Fruit fly (Drosophila melanogaster) whole organism, embryonic: ENCODE results near the gene sowi.

Experiments used
- CG10321 ChIP-seq: fragments of 200-800 bp; sonication (Bioruptor generic); IDR thresholded peaks from 2 replicates; pipeline ENCODE4 v1.3.6; 2022; ENCODE audit warnings: missing biosample characterization, missing genetic modification characterization
- CG10979 ChIP-seq: fragments of 200-800 bp; sonication (Bioruptor generic); optimal IDR thresholded peaks from 2 replicates; lab custom pipeline; 2018; ENCODE audit warnings: missing biosample characterization, mild to moderate bottlenecking, missing genetic modification characterization, moderate library complexity
- CG11456 ChIP-seq: fragments of 200-800 bp; sonication (Bioruptor generic); IDR thresholded peaks from 3 replicates; pipeline ENCODE4 v1.3.6; 2022; ENCODE audit warnings: missing biosample characterization, missing genetic modification characterization
- CG12236 ChIP-seq: fragments of 200-800 bp; sonication (Bioruptor generic); optimal IDR thresholded peaks from 2 replicates; lab custom pipeline; 2016; ENCODE audit warnings: missing biosample characterization, missing genetic modification characterization
- CG12744 ChIP-seq: fragments of 200-800 bp; sonication (Bioruptor generic); optimal IDR thresholded peaks from 2 replicates; lab custom pipeline; 2016; ENCODE audit warnings: missing biosample characterization, missing genetic modification characterization
- CG14014 ChIP-seq: fragments of 200-800 bp; sonication (Bioruptor generic); IDR thresholded peaks from 2 replicates; pipeline ENCODE4 v1.3.6; 2022; ENCODE audit warnings: missing biosample characterization, missing genetic modification characterization
- CG14965 ChIP-seq: fragments of 200-800 bp; sonication (Bioruptor generic); optimal IDR thresholded peaks from 2 replicates; lab custom pipeline; 2016; ENCODE audit warnings: missing biosample characterization, missing genetic modification characterization, borderline replicate concordance
- CG15514 ChIP-seq: fragments of 200-800 bp; sonication (Bioruptor generic); optimal IDR thresholded peaks from 3 replicates; lab custom pipeline; 2017; ENCODE audit warnings: missing biosample characterization, missing genetic modification characterization, mild to moderate bottlenecking, moderate library complexity, missing genetic modification reagents
- CG16813 ChIP-seq: fragments of 200-800 bp; sonication (Bioruptor generic); IDR thresholded peaks from 3 replicates; pipeline ENCODE4 v1.3.6; 2022; ENCODE audit warnings: missing biosample characterization, missing genetic modification characterization; ENCODE audit not compliant: partially characterized antibody
- CG17385 ChIP-seq: fragments of 200-800 bp; sonication (Bioruptor generic); optimal IDR thresholded peaks from 3 replicates; lab custom pipeline; 2018; ENCODE audit warnings: missing biosample characterization, mild to moderate bottlenecking, missing genetic modification characterization
- CG17829 ChIP-seq: fragments of 200-800 bp; optimal IDR thresholded peaks from 2 replicates; lab custom pipeline; 2019; ENCODE audit warnings: missing biosample characterization, mild to moderate bottlenecking, missing genetic modification characterization, moderate library complexity
- CG18262 ChIP-seq: fragments of 200-800 bp; optimal IDR thresholded peaks from 3 replicates; lab custom pipeline; 2019; ENCODE audit warnings: missing biosample characterization, mild to moderate bottlenecking, missing genetic modification characterization, moderate library complexity
- CG2889 ChIP-seq: fragments of 200-800 bp; sonication (Bioruptor generic); IDR thresholded peaks from 3 replicates; pipeline ENCODE4 v1.3.6; 2022; ENCODE audit warnings: missing biosample characterization, missing genetic modification characterization
- CG6813 ChIP-seq: fragments of 200-800 bp; sonication (Bioruptor generic); optimal IDR thresholded peaks from 2 replicates; lab custom pipeline; 2017; ENCODE audit warnings: missing biosample characterization, missing genetic modification characterization, mild to moderate bottlenecking, moderate library complexity, missing genetic modification reagents
- CG9727 ChIP-seq: fragments of 200-800 bp; sonication (Bioruptor generic); optimal IDR thresholded peaks from 3 replicates; lab custom pipeline; 2017; ENCODE audit warnings: missing biosample characterization, mild to moderate bottlenecking, missing genetic modification characterization
- CG9932 ChIP-seq: fragments of 200-800 bp; sonication (Bioruptor generic); IDR thresholded peaks from 2 replicates; pipeline ENCODE4 v1.3.6; 2022; ENCODE audit warnings: missing biosample characterization, missing genetic modification characterization
- Dfd ChIP-seq, 2 experiments: fragments of >200 bp; optimal IDR thresholded peaks; 2 replicates each; lab custom pipeline; 2017; ENCODE audit warnings: missing biosample characterization in 2 of 2, missing genetic modification characterization in 2 of 2
- Ets97D ChIP-seq: fragments of 200-800 bp; sonication (Bioruptor generic); optimal IDR thresholded peaks from 3 replicates; lab custom pipeline; 2016; ENCODE audit warnings: missing biosample characterization, missing genetic modification characterization
- Hand ChIP-seq: fragments of 200-800 bp; sonication (Bioruptor generic); optimal IDR thresholded peaks from 2 replicates; lab custom pipeline; 2017; ENCODE audit warnings: mild to moderate bottlenecking, missing biosample characterization, missing genetic modification reagents, missing genetic modification characterization
- Hr39 ChIP-seq: fragments of >200 bp; optimal IDR thresholded peaks from 2 replicates; lab custom pipeline; 2017
- Med ChIP-seq: fragments of 200-800 bp; sonication (Bioruptor generic); peaks from one replicate; lab custom pipeline; 2016; ENCODE audit warnings: missing biosample characterization, missing genetic modification characterization, mild to moderate bottlenecking, inconsistent platforms, moderate library complexity
- NC2β ChIP-seq: fragments of 200-800 bp; sonication (Bioruptor generic); optimal IDR thresholded peaks from 2 replicates; lab custom pipeline; 2016; ENCODE audit warnings: missing biosample characterization, missing genetic modification characterization
- Nf-YA ChIP-seq: fragments of 200-800 bp; sonication (Bioruptor generic); IDR thresholded peaks from 2 replicates; pipeline ENCODE4 v1.3.6; 2022; ENCODE audit warnings: missing biosample characterization, missing genetic modification characterization
- Optix ChIP-seq: fragments of 200-800 bp; sonication (Bioruptor generic); IDR thresholded peaks from 3 replicates; pipeline ENCODE4 v1.3.6; 2022; ENCODE audit warnings: missing biosample characterization, missing genetic modification characterization
- Poxn ChIP-seq: fragments of 200-800 bp; sonication (Bioruptor generic); IDR thresholded peaks from 2 replicates; pipeline ENCODE4 v1.3.6; 2022; ENCODE audit warnings: missing biosample characterization, missing genetic modification characterization
- Sox102F ChIP-seq: fragments of 200-800 bp; sonication (Bioruptor generic); optimal IDR thresholded peaks from 2 replicates; lab custom pipeline; 2018; ENCODE audit warnings: missing biosample characterization, mild to moderate bottlenecking, missing genetic modification characterization, moderate library complexity
- Xbp1 ChIP-seq: fragments of 200-800 bp; sonication (Bioruptor generic); optimal IDR thresholded peaks from 3 replicates; lab custom pipeline; 2016; ENCODE audit warnings: missing biosample characterization, mild to moderate bottlenecking, missing genetic modification characterization
- Xrp1 ChIP-seq: fragments of 200-800 bp; sonication (Bioruptor generic); IDR thresholded peaks from 2 replicates; pipeline ENCODE4 v1.3.6; 2022; ENCODE audit warnings: missing biosample characterization, missing genetic modification characterization
- ac ChIP-seq: fragments of 200-800 bp; sonication (Bioruptor generic); optimal IDR thresholded peaks from 3 replicates; lab custom pipeline; 2017; ENCODE audit warnings: missing biosample characterization, mild to moderate bottlenecking, missing genetic modification characterization
- amos ChIP-seq: fragments of 200-800 bp; sonication (Bioruptor generic); IDR thresholded peaks from 2 replicates; pipeline ENCODE4 v1.3.6; 2022; ENCODE audit warnings: missing biosample characterization, missing genetic modification characterization; ENCODE audit not compliant: partially characterized antibody
- ato ChIP-seq: fragments of 200-800 bp; sonication (Bioruptor generic); IDR thresholded peaks from 2 replicates; pipeline ENCODE4 v1.3.6; 2022; ENCODE audit warnings: missing biosample characterization, missing genetic modification characterization; ENCODE audit not compliant: partially characterized antibody
- bcd ChIP-seq: fragments of 200-800 bp; sonication (Bioruptor generic); optimal IDR thresholded peaks from 2 replicates; lab custom pipeline; 2017; ENCODE audit warnings: missing biosample characterization, mild to moderate bottlenecking, missing genetic modification characterization
- chif ChIP-seq, 2 experiments: fragments of 200-800 bp; sonication (Bioruptor generic); optimal IDR thresholded peaks; 3 replicates each; lab custom pipeline; 2016; ENCODE audit warnings: missing biosample characterization in 2 of 2, missing genetic modification characterization in 2 of 2
- dmrt11E ChIP-seq: fragments of 200-800 bp; sonication (Bioruptor generic); optimal IDR thresholded peaks from 3 replicates; lab custom pipeline; 2018; ENCODE audit warnings: missing biosample characterization, mild to moderate bottlenecking, missing genetic modification characterization, moderate library complexity
- eve ChIP-seq, 2 experiments: fragments of >200 bp; optimal IDR thresholded peaks; 2 replicates each; lab custom pipeline; 2017; ENCODE audit warnings: missing biosample characterization in 2 of 2, missing genetic modification characterization in 2 of 2
- fd102C ChIP-seq: fragments of 200-800 bp; sonication (Bioruptor generic); optimal IDR thresholded peaks from 2 replicates; lab custom pipeline; 2018; ENCODE audit warnings: missing biosample characterization, mild to moderate bottlenecking, missing genetic modification characterization, moderate library complexity
- gem ChIP-seq: fragments of 200-800 bp; sonication (Bioruptor generic); optimal IDR thresholded peaks from 2 replicates; lab custom pipeline; 2019; ENCODE audit warnings: missing biosample characterization, mild to moderate bottlenecking, missing genetic modification characterization, moderate library complexity
- lola ChIP-seq, 3 experiments: fragments of >200 bp in 2 of 3; fragments of 200-800 bp in 1 of 3; sonication (Bioruptor generic) in 1 of 3; optimal IDR thresholded peaks; 2 replicates each; lab custom pipeline; 2017 to 2019; ENCODE audit warnings: missing biosample characterization in 3 of 3, missing genetic modification characterization in 3 of 3, mild to moderate bottlenecking in 1 of 3, moderate library complexity in 1 of 3
- p53 ChIP-seq: fragments of 200-800 bp; sonication (Bioruptor generic); optimal IDR thresholded peaks from 2 replicates; lab custom pipeline; 2016; ENCODE audit warnings: missing biosample characterization, missing genetic modification characterization
- prd ChIP-seq, 3 experiments: fragments of >200 bp in 2 of 3; fragments of 200-800 bp in 1 of 3; sonication (Bioruptor generic) in 1 of 3; optimal IDR thresholded peaks in 2 of 3; IDR thresholded peaks in 1 of 3; 2 replicates in 2 of 3; 3 replicates in 1 of 3; pipeline versions ENCODE4 v1.3.6 to Lab custom; 2017 to 2022; ENCODE audit warnings: missing biosample characterization in 1 of 3, missing genetic modification characterization in 1 of 3
- psq ChIP-seq: fragments of 200-800 bp; sonication (Bioruptor generic); optimal IDR thresholded peaks from 2 replicates; lab custom pipeline; 2017; ENCODE audit warnings: missing biosample characterization, missing genetic modification characterization
- row ChIP-seq: fragments of 200-800 bp; sonication (Bioruptor generic); IDR thresholded peaks from 3 replicates; pipeline ENCODE4 v1.3.6; 2022; ENCODE audit warnings: missing biosample characterization, missing genetic modification characterization
- sens ChIP-seq: fragments of 200-800 bp; sonication (Bioruptor generic); peaks from one replicate; lab custom pipeline; 2016; ENCODE audit warnings: missing biosample characterization, missing genetic modification characterization
- tap ChIP-seq: fragments of 200-800 bp; optimal IDR thresholded peaks from 3 replicates; lab custom pipeline; 2019; ENCODE audit warnings: missing biosample characterization, mild to moderate bottlenecking, missing genetic modification characterization, moderate library complexity
- tll ChIP-seq, 2 experiments: fragments of 200-800 bp in 1 of 2; fragments of >200 bp in 1 of 2; sonication (Bioruptor generic) in 1 of 2; optimal IDR thresholded peaks; 2 replicates each; lab custom pipeline; 2017 to 2019; ENCODE audit warnings: missing biosample characterization in 2 of 2, missing genetic modification characterization in 2 of 2, mild to moderate bottlenecking in 1 of 2, moderate library complexity in 1 of 2
- trem ChIP-seq: fragments of 200-800 bp; optimal IDR thresholded peaks from 3 replicates; lab custom pipeline; 2019; ENCODE audit warnings: missing biosample characterization, mild to moderate bottlenecking, missing genetic modification characterization, moderate library complexity
- vfl ChIP-seq: fragments of 200-800 bp; sonication (Bioruptor generic); optimal IDR thresholded peaks from 2 replicates; lab custom pipeline; 2016; ENCODE audit warnings: missing biosample characterization, missing genetic modification characterization
- zen ChIP-seq: fragments of 200-800 bp; sonication (Bioruptor generic); optimal IDR thresholded peaks from 3 replicates; lab custom pipeline; 2018; ENCODE audit warnings: missing biosample characterization, mild to moderate bottlenecking, missing genetic modification characterization, moderate library complexity

The sowi gene

DNA sequence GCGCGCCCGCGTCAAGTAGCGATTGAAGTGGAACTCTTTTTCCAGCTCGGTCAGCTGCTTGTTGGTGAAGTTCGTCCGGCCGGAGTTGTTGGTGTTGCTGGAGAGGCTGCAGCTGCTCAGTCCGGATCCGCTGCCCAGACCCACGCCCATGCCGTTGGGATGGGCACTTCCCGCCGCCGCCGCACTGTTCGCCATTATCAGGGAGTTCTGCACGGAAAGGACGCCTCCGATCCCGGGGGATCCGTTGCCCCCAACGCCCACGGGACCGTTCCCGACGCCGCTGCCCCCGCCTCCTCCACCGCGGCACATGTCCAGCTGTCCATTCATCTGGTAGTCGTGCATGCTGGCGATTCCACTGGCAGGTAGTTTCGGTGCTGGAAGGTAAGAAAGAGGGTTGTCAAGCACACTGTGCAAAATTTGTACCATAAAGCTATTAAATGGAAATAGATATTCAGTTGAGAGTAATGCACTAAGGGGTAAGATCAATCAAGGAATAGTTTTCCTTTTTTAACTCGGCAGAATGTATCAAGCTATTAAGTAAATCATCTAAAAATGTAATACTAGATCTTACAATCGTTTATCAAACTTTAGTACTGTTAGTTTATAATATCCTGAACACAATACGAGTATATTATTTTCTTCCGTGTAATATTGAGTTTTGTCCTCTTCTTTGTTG is 35.1 kb upstream of the sowi start (continued):
- no peak for TF ChIP-seq Poxn (GFP tag; lab: Robert Waterston, UW)
- TF ChIP-seq gem (tag; lab: Kevin White, UChicago) = no peak
- TF ChIP-seq eve (GFP tag; optimal IDR thresholded peaks at IDR 0.05; lab: Kevin White, UChicago) = peak in 1 of 2 experiments; percentile 27
- no peak for TF ChIP-seq p53
- 0 out of 2 replicates have a peak, but pooled peaks have one; percentile 37 for TF ChIP-seq CG9932 (GFP tag; lab: Robert Waterston, UW)
- TF ChIP-seq CG17385 = no peak
- no peak for TF ChIP-seq psq (GFP tag; lab: Kevin White, UChicago)
- TF ChIP-seq CG11456 = 0 out of 3 replicates have a peak, but pooled peaks have one; percentile 17
- TF ChIP-seq CG17829 (tag; lab: Kevin White, UChicago) = peak; percentile 9
- TF ChIP-seq chif (GFP tag; optimal IDR thresholded peaks at IDR 0.05; lab: Kevin White, UChicago) = peak in 1 of 2 experiments; percentile 14
- TF ChIP-seq Ets97D (GFP tag; lab: Kevin White, UChicago) = no peak
- no peak for TF ChIP-seq tap (tag; lab: Kevin White, UChicago)
- TF ChIP-seq CG10321 (GFP tag; lab: Robert Waterston, UW) = no peak
- peak; percentile 65 for TF ChIP-seq Hr39
- TF ChIP-seq tll (GFP tag; optimal IDR thresholded peaks at IDR 0.05; lab: Kevin White, UChicago) = peak in 1 of 2 experiments; percentile 46
- TF ChIP-seq bcd (GFP tag; lab: Kevin White, UChicago) = no peak
- no peak for TF ChIP-seq prd (optimal IDR thresholded peaks at IDR 0.05; lab: Kevin White, UChicago)
- peak; percentile 63; the same call in 2 of the 3 replicates for TF ChIP-seq prd (GFP tag; IDR thresholded peaks at IDR 0.05; lab: Robert Waterston, UW)
- no peak for TF ChIP-seq CG14014 (GFP tag; lab: Robert Waterston, UW)
- no peak for TF ChIP-seq NC2β (GFP tag; lab: Kevin White, UChicago)
- no peak for TF ChIP-seq Optix (GFP tag; lab: Robert Waterston, UW)
- TF ChIP-seq CG14965 (GFP tag; lab: Kevin White, UChicago) = no peak
- no peak for TF ChIP-seq CG6813
- TF ChIP-seq fd102C (GFP tag; lab: Kevin White, UChicago) = peak; percentile 10
- TF ChIP-seq Xrp1 (GFP tag; lab: Robert Waterston, UW) = peak; percentile 41; the same call in 1 of the 2 replicates
- TF ChIP-seq ac = peak; percentile 25
- TF ChIP-seq CG16813 = 0 out of 3 replicates have a peak, but pooled peaks have one; percentile 21
- TF ChIP-seq CG12744 (GFP tag; lab: Kevin White, UChicago) = no peak
- TF ChIP-seq Nf-YA = no peak
- peak; percentile 14 for TF ChIP-seq trem (tag; lab: Kevin White, UChicago)
- TF ChIP-seq Med = peak; percentile 62
- TF ChIP-seq CG9727 = peak; percentile 35
- no peak for TF ChIP-seq CG15514 (GFP tag; lab: Kevin White, UChicago)
- TF ChIP-seq zen = peak; percentile 45
- TF ChIP-seq sens (GFP tag; lab: Kevin White, UChicago) = peak; percentile 68
- 0 out of 3 replicates have a peak, but pooled peaks have one; percentile 15 for TF ChIP-seq row (GFP tag; lab: Robert Waterston, UW)
- TF ChIP-seq lola (GFP tag; optimal IDR thresholded peaks at IDR 0.05; lab: Kevin White, UChicago) = peak in 1 of 3 experiments; percentile 51
- TF ChIP-seq vfl (GFP tag; lab: Kevin White, UChicago) = no peak
- TF ChIP-seq amos (GFP tag; lab: Robert Waterston, UW) = 0 out of 2 replicates have a peak, but pooled peaks have one; percentile 4
- TF ChIP-seq Xbp1 = no peak
- TF ChIP-seq CG18262 (tag; lab: Kevin White, UChicago) = peak; percentile 21
- no peak for TF ChIP-seq ato (GFP tag; lab: Robert Waterston, UW)
- TF ChIP-seq Sox102F (GFP tag; lab: Kevin White, UChicago) = no peak
- peak; percentile 18; the same call in 1 of the 3 replicates for TF ChIP-seq CG2889 (GFP tag; lab: Robert Waterston, UW)
- no peak for TF ChIP-seq Dfd (GFP tag; optimal IDR thresholded peaks at IDR 0.05; lab: Kevin White, UChicago)
- TF ChIP-seq dmrt11E = peak; percentile 51
- no peak for TF ChIP-seq CG12236
- peak; percentile 38 for TF ChIP-seq CG10979
- TF ChIP-seq Hand (GFP tag; lab: Kevin White, UChicago) = no peak
